Worm (Caenorhabditis elegans) whole organism, late embryonic: ENCODE results near the gene T25D3.4.

Experiments used
- pag-3 ChIP-seq: sonication (generic microtip); optimal IDR thresholded peaks from 2 replicates; lab custom pipeline; 2016; ENCODE audit warnings: missing compliant biosample characterization, missing genetic modification characterization, borderline replicate concordance
- pros-1 ChIP-seq: fragments of 150-350 bp; optimal IDR thresholded peaks from 2 replicates; lab custom pipeline; 2014; ENCODE audit warnings: missing biosample characterization, missing genetic modification reagents, missing genetic modification characterization

DNA sequence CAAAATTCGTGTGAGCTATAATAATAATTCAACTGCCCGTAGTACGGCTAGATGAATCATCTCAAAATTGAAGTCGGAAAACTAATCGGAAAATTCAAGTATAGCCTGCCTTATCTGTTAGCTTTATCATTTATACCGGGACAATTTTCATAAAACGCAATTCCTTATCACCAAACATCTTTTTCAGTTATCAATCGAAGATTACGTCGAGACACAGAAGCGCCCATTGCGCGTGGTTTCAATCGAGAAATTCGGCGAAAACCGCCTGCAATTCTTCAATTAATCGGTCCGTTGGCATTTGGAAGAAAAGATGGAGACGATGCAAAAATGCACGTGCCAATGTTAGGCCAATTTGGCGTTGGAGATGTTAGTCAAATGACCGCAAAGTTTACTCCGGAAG is 34.8 kb upstream of the T25D3.4 start:
- no peak for TF ChIP-seq pag-3
- TF ChIP-seq pros-1 (tag; lab: Kevin White, UChicago), result no peak
